Worm (Caenorhabditis elegans) whole organism, early embryonic: ENCODE measurements around the gene ent-7.

Experiments used
- B0310.2 ChIP-seq: sonication (generic microtip); optimal IDR thresholded peaks from 2 replicates; lab custom pipeline; 2016; ENCODE audit warnings: mild to moderate bottlenecking, missing genetic modification characterization, missing compliant biosample characterization
- F13C5.2 ChIP-seq: sonication (generic microtip); optimal IDR thresholded peaks from 2 replicates; lab custom pipeline; 2017; ENCODE audit warnings: mild to moderate bottlenecking, missing genetic modification characterization, inconsistent platforms, missing compliant biosample characterization
- aly-1 ChIP-seq: sonication (generic microtip); optimal IDR thresholded peaks from 2 replicates; lab custom pipeline; 2016; ENCODE audit warnings: missing genetic modification characterization, missing compliant biosample characterization
- ama-1 ChIP-seq: fragments of 150-350 bp; optimal IDR thresholded peaks from 2 replicates; lab custom pipeline; 2014
- ceh-13 ChIP-seq: fragments of 200-800 bp; sonication (Bioruptor generic); optimal IDR thresholded peaks from 2 replicates; lab custom pipeline; 2018; ENCODE audit warnings: mild to moderate bottlenecking, missing genetic modification characterization, missing compliant biosample characterization
- ceh-36 ChIP-seq: sonication (generic microtip); optimal IDR thresholded peaks from 2 replicates; lab custom pipeline; 2016; ENCODE audit warnings: missing genetic modification characterization, inconsistent platforms, missing compliant biosample characterization
- ets-7 ChIP-seq: sonication (generic microtip); optimal IDR thresholded peaks from 2 replicates; lab custom pipeline; 2016; ENCODE audit warnings: missing genotype, missing genetic modification characterization, missing compliant biosample characterization
- flt-1 ChIP-seq: fragments of 200-800 bp; sonication (Bioruptor generic); IDR thresholded peaks from 2 replicates; pipeline ENCODE4 v1.3.6; 2022; ENCODE audit warnings: missing genetic modification characterization, missing compliant biosample characterization
- hmbx-1 ChIP-seq: sonication (generic microtip); optimal IDR thresholded peaks from 2 replicates; lab custom pipeline; 2016; ENCODE audit warnings: mild to moderate bottlenecking, missing genetic modification characterization, missing compliant biosample characterization
- hmg-4 ChIP-seq: fragments of 200-800 bp; sonication (Bioruptor generic); optimal IDR thresholded peaks from 2 replicates; lab custom pipeline; 2018; ENCODE audit warnings: mild to moderate bottlenecking, missing genetic modification characterization, missing compliant biosample characterization
- hnd-1 ChIP-seq: sonication (generic microtip); optimal IDR thresholded peaks from 2 replicates; lab custom pipeline; 2016; ENCODE audit warnings: missing genetic modification characterization, missing compliant biosample characterization
- pes-1 ChIP-seq: fragments of 200-800 bp; sonication (Bioruptor generic); IDR thresholded peaks from 2 replicates; pipeline ENCODE4 v1.3.6; 2022; ENCODE audit warnings: missing genetic modification reagents, missing genetic modification characterization, missing compliant biosample characterization
- scrt-1 ChIP-seq: fragments of 200-800 bp; sonication (Bioruptor generic); IDR thresholded peaks from 2 replicates; pipeline ENCODE4 v1.3.6; 2022; ENCODE audit warnings: missing genetic modification characterization, missing compliant biosample characterization
- sea-1 ChIP-seq: fragments of 200-800 bp; sonication (Bioruptor generic); conservative IDR thresholded peaks from 2 replicates; pipeline ENCODE4 v1.3.6; 2022; ENCODE audit warnings: missing genetic modification characterization, missing compliant biosample characterization
- tbx-11 ChIP-seq: fragments of 200-800 bp; sonication (Bioruptor generic); IDR thresholded peaks from 2 replicates; pipeline ENCODE4 v1.3.6; 2022; ENCODE audit warnings: missing genetic modification characterization, missing compliant biosample characterization
- tbx-37 ChIP-seq: fragments of 200-800 bp; sonication (Bioruptor generic); conservative IDR thresholded peaks from 2 replicates; pipeline ENCODE4 v1.3.6; 2022; ENCODE audit warnings: missing genetic modification reagents, missing genetic modification characterization, missing compliant biosample characterization
- tra-4 ChIP-seq: sonication (generic microtip); optimal IDR thresholded peaks from 2 replicates; lab custom pipeline; 2017; ENCODE audit warnings: missing genetic modification characterization, missing compliant biosample characterization

ent-7 gene

DNA sequence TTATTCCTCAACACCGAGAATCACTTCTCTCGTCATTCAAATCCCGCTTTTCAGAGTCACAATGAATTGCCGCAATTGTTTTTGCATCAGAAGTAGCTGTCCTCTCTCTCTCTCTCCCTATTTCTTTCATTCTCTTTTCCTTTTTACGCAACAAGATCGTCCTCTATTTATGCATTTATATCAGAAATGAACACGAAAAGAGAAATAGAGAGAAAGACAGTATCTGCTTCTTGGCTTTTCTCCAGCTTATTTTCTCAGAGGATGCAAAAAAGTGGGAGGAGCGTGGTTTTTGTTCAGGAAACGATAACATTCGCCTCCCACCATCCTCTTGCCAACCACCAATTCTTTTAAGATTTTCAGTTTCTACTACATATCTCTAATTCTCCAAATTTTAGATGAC is 34.2 kb upstream of the ent-7 start, which contains the start of gene mam-2:
Gene mam-2, plus strand, starts transcription at position 301 of the 400 bp plus-strand sequence.
- no peak for TF ChIP-seq hmg-4 (GFP tag; lab: Kevin White, UChicago)
- no peak for TF ChIP-seq flt-1 (GFP tag; lab: Robert Waterston, UW)
- TF ChIP-seq F13C5.2 = no peak
- no peak for TF ChIP-seq ceh-36
- no peak for TF ChIP-seq sea-1 (GFP tag; lab: Robert Waterston, UW)
- no peak for TF ChIP-seq ets-7 (tag; lab: Kevin White, UChicago)
- TF ChIP-seq tra-4 = no peak
- TF ChIP-seq aly-1 = no peak
- no peak for TF ChIP-seq B0310.2 (tag; lab: Kevin White, UChicago)
- no peak for TF ChIP-seq hmbx-1 (tag; lab: Kevin White, UChicago)
- no peak for TF ChIP-seq ceh-13 (GFP tag; lab: Kevin White, UChicago)
- TF ChIP-seq tbx-11 = no peak
- no peak for TF ChIP-seq scrt-1
- TF ChIP-seq ama-1 (lab: Kevin White, UChicago) = no peak
- no peak for TF ChIP-seq pes-1 (GFP tag; lab: Robert Waterston, UW)
- TF ChIP-seq tbx-37 (GFP tag; lab: Robert Waterston, UW) = no peak

DNA sequence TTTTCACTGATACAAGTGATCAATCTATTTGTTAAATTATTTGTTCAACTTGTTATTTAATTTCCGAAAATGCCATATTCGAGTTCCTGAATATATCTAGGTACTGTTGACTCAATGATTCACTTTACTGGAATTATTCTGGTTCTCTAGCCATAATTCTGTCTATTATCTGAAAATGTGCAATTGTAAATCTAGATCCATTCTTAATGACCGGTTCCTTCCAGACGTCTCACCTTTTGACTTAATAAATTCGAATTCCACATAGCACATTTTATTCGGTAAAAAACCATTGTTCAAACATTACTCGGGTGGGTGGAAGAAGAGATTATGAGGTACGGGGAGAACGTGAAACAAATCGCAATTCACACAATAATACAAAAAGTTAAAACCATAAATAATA is 27.7 kb upstream of the ent-7 start:
- no peak for TF ChIP-seq hmg-4 (GFP tag; lab: Kevin White, UChicago)
- no peak for TF ChIP-seq tbx-37 (GFP tag; lab: Robert Waterston, UW)
- TF ChIP-seq pes-1 (GFP tag; lab: Robert Waterston, UW) = no peak
- TF ChIP-seq B0310.2 (tag; lab: Kevin White, UChicago) = no peak
- no peak for TF ChIP-seq tbx-11
- TF ChIP-seq tra-4 = no peak
- no peak for TF ChIP-seq F13C5.2
- TF ChIP-seq hnd-1 = no peak
- no peak for TF ChIP-seq scrt-1
- no peak for TF ChIP-seq hmbx-1 (tag; lab: Kevin White, UChicago)
- TF ChIP-seq ceh-13 (GFP tag; lab: Kevin White, UChicago) = no peak
- no peak for TF ChIP-seq sea-1 (GFP tag; lab: Robert Waterston, UW)
- TF ChIP-seq ceh-36 = no peak

DNA sequence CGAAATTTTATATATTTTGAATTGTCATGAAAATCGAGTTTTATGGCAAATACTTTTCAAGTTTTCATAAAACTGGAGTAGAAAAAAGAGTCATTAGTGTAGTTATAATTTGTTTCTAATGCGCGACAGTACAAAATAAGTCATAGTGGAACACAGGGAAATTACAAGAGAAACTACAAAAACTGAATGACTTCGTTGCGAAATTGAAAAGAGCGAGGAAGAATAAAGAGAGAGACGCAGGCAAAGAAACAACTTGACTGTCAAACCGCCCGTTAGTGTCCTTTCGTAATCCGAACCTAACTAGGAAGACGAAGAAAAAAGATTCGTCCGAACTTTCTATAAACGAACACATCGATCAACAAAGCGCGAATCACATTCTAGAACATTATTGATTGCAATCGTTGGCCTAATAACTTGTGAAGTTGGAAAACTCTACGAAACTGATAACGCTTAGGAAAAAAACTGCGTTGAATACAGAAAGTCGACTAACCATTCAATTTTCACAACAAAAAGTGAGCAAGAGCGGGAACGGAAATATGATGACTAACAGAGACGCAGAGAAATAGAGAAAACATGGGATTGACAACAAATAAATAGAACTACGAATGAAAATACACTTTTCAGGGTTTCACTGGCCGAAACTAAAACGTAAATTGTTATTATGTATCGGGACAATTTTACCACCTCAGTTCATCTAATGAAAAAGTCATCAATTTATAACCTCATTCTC is 23.5 kb upstream of the ent-7 start:
- TF ChIP-seq ama-1 (lab: Kevin White, UChicago) (no peak), hmg-4 (GFP tag; lab: Kevin White, UChicago) (no peak), tbx-37 (GFP tag; lab: Robert Waterston, UW) (no peak), ceh-36 (no peak), flt-1 (GFP tag; lab: Robert Waterston, UW) (no peak), pes-1 (GFP tag; lab: Robert Waterston, UW) (no peak), tra-4 (no peak), sea-1 (GFP tag; lab: Robert Waterston, UW) (no peak), tbx-11 (no peak), hnd-1 (no peak), B0310.2 (tag; lab: Kevin White, UChicago) (no peak), scrt-1 (no peak), hmbx-1 (tag; lab: Kevin White, UChicago) (no peak), aly-1 (no peak), F13C5.2 (no peak), ets-7 (tag; lab: Kevin White, UChicago) (no peak), ceh-13 (GFP tag; lab: Kevin White, UChicago) (no peak)

DNA sequence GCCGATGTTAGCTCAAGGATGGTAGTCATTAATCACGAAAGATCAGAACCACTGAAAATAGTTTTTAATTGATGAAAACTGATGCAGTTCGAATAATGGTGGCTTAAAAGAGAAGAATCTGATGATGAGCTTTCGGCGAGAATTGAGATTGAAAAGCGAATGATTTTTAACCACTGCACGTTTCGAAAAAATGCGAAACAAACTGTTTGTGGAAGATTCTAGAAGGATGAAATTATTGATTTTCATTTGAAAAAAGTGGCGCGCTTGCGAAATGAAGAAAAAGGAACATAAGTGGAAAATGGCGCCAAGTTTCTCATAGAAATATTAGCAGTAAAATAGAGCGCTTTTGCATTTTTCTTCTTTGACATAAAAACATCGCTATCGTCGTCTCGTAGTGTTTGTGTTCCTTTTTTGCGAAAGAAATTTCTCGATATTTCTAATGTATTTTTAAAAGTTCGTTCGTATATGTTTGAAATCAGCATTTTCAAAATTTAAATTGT is 22.1 kb upstream of the ent-7 start, which contains the start of gene uba-1:
Gene uba-1, minus strand, starts transcription at position 51 of the 500 bp plus-strand sequence.
- peak; percentile 61 for TF ChIP-seq ama-1 (lab: Kevin White, UChicago)
- TF ChIP-seq hmg-4 (GFP tag; lab: Kevin White, UChicago) = no peak

DNA sequence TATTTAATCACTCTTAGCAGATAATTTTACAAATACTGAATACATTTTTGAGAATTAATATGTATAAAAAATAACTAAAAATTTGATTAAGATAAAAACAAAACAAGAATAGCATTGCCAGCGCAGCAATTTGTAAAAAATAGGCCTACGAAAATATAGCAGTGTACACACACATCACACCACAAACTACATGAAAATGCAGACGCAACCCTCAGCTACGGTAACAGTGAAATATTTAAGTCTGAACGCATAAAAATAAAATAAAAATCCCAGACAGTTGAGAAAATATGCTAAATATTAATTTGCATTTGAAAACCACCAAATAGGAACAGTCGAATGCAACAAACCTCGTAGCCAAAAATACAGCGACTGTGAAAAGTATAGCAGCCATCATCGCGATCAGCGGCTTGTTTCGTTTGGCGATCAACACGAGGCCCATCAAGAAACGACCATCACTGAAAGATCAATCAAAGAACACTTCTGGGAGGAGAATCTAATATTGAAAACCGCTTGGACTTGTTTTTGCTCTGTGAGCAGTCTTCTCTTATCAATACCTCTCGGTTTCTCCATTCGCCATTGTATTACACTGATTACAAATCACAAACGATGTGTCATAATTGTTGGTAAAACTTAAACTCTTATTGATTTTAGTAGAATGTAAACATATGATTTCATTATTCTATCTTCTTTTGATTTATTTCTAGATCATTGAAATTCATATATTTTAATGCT is 18.4 kb upstream of the ent-7 start, which contains the start of gene pyp-1:
Gene pyp-1, minus strand, starts transcription at position 439 of the 732 bp plus-strand sequence.
- TF ChIP-seq tbx-11 = no peak
- no peak for TF ChIP-seq tbx-37 (GFP tag; lab: Robert Waterston, UW)
- TF ChIP-seq ceh-13 (GFP tag; lab: Kevin White, UChicago) = no peak
- no peak for TF ChIP-seq scrt-1
- TF ChIP-seq aly-1 = no peak
- TF ChIP-seq B0310.2 (tag; lab: Kevin White, UChicago) = no peak
- no peak for TF ChIP-seq ceh-36

DNA sequence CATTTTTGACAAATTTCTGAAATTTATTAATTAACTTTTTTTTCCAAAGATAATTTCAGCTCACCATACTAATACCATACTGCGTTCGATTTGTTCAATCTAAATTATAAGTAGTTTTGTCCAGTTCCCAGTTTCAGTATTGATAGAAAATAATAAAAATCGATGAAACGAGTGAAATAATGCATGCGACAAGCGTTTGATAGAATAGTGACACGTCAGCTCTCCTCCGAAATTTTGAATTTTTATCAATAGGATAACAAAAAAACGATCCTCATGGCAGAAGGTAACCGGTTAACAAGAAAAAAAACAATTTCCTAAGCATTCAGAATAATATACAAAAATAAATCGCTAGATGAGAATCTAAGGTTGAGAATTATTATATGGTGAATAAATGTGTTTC is 15.3 kb upstream of the ent-7 start, which contains the start of gene C47E12.3:
Gene C47E12.3, minus strand, starts transcription at position 101 of the 400 bp plus-strand sequence.
- no peak for TF ChIP-seq tbx-37 (GFP tag; lab: Robert Waterston, UW)
- no peak for TF ChIP-seq ets-7 (tag; lab: Kevin White, UChicago)
- no peak for TF ChIP-seq hnd-1
- TF ChIP-seq aly-1 = no peak
- no peak for TF ChIP-seq hmg-4 (GFP tag; lab: Kevin White, UChicago)
- TF ChIP-seq flt-1 (GFP tag; lab: Robert Waterston, UW) = no peak
- no peak for TF ChIP-seq hmbx-1 (tag; lab: Kevin White, UChicago)
- TF ChIP-seq ceh-36 = no peak
- no peak for TF ChIP-seq ama-1 (lab: Kevin White, UChicago)
- TF ChIP-seq pes-1 (GFP tag; lab: Robert Waterston, UW) = no peak
- TF ChIP-seq B0310.2 (tag; lab: Kevin White, UChicago) = no peak
- no peak for TF ChIP-seq tbx-11
- TF ChIP-seq scrt-1 = no peak
- no peak for TF ChIP-seq sea-1 (GFP tag; lab: Robert Waterston, UW)
- TF ChIP-seq tra-4 = no peak
- TF ChIP-seq F13C5.2 = no peak
- no peak for TF ChIP-seq ceh-13 (GFP tag; lab: Kevin White, UChicago)

DNA sequence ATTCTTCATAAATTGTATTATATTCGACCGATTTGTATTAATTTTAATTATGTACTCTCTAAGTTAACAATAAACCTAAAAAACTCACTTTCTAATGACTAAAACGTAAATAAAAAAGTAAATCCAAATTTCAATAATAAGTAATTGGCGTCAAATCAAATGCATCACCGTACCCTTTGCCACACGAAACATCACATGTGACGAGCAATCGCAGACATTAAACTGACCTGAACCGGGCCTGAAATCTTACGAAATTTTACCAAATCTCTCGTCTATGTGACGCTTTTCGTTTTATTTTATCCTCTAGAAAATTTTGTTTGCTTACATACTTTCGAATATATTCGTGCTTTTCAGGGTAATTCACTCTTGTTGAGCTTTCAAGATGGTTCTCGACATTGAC is 13.7 kb upstream of the ent-7 start, which contains the start of the genes C47E12.2 and sars-1:
Gene C47E12.2, minus strand, starts transcription at position 131 of the 400 bp plus-strand sequence.
Gene sars-1, plus strand, starts transcription at position 355 of the 400 bp plus-strand sequence.
- no peak for TF ChIP-seq F13C5.2
- TF ChIP-seq flt-1 (GFP tag; lab: Robert Waterston, UW) = no peak
- no peak for TF ChIP-seq scrt-1
- no peak for TF ChIP-seq hmbx-1 (tag; lab: Kevin White, UChicago)
- no peak for TF ChIP-seq ceh-36
- no peak for TF ChIP-seq aly-1
- TF ChIP-seq sea-1 (GFP tag; lab: Robert Waterston, UW) = no peak
- no peak for TF ChIP-seq ets-7 (tag; lab: Kevin White, UChicago)
- TF ChIP-seq pes-1 (GFP tag; lab: Robert Waterston, UW) = no peak
- TF ChIP-seq ama-1 (lab: Kevin White, UChicago) = no peak
- no peak for TF ChIP-seq tbx-37 (GFP tag; lab: Robert Waterston, UW)
- TF ChIP-seq hnd-1 = no peak
